Worm (Caenorhabditis elegans) whole organism, late embryonic: ENCODE measurements around the gene C25H3.11.

ENCODE experiments used
- ceh-6 ChIP-seq: fragments of 200-800 bp; sonication (Bioruptor generic); optimal IDR thresholded peaks from 2 replicates; lab custom pipeline; 2018; ENCODE audit warnings: mild to moderate bottlenecking, missing genetic modification characterization, missing compliant biosample characterization
- pag-3 ChIP-seq: sonication (generic microtip); optimal IDR thresholded peaks from 2 replicates; lab custom pipeline; 2016; ENCODE audit warnings: missing compliant biosample characterization, missing genetic modification characterization, borderline replicate concordance
- unc-3 ChIP-seq, 2 experiments: fragments of 200-800 bp in 1 of 2; sonication (Bioruptor generic) in 1 of 2; sonication (generic microtip) in 1 of 2; conservative IDR thresholded peaks in 1 of 2; optimal IDR thresholded peaks in 1 of 2; 2 replicates each; pipeline versions ENCODE4 v1.3.6 to Lab custom; 2016 to 2022; ENCODE audit warnings: missing compliant biosample characterization in 2 of 2, missing genetic modification characterization in 2 of 2, missing genetic modification reagents in 1 of 2
- unc-55 ChIP-seq: sonication (generic microtip); optimal IDR thresholded peaks from 2 replicates; lab custom pipeline; 2017; ENCODE audit warnings: missing biosample characterization, missing genetic modification reagents, missing genetic modification characterization

ce11 chrII:5693893-5694292, 5.1 kb upstream of the C25H3.11 start, which contains the start of gene C25H3.3:
- no peak for TF ChIP-seq pag-3 (tag; lab: Kevin White, UChicago)
- TF ChIP-seq unc-3 (GFP tag; conservative IDR thresholded peaks at IDR 0.05; lab: Robert Waterston, UW): no peak
- TF ChIP-seq unc-3 (tag; optimal IDR thresholded peaks at IDR 0.05; lab: Kevin White, UChicago): no peak
- no peak for TF ChIP-seq ceh-6 (GFP tag; lab: Kevin White, UChicago)
- no peak for TF ChIP-seq unc-55 (GFP tag; lab: Kevin White, UChicago)
